Worm (Caenorhabditis elegans) whole organism, L4 larva: ENCODE results near the gene dnj-20.

Experiments
- F37D6.2 ChIP-seq: sonication (generic microtip); optimal IDR thresholded peaks from 2 replicates; lab custom pipeline; 2016; ENCODE audit warnings: mild to moderate bottlenecking, missing genetic modification characterization, missing compliant biosample characterization
- F49E8.2 ChIP-seq: sonication (generic microtip); optimal IDR thresholded peaks from 2 replicates; lab custom pipeline; 2016; ENCODE audit warnings: missing compliant biosample characterization, mild to moderate bottlenecking, missing genetic modification characterization, borderline replicate concordance
- Y105C5A.15 ChIP-seq: fragments of 200-800 bp; sonication (Bioruptor generic); IDR thresholded peaks from 2 replicates; pipeline ENCODE4 v1.3.6; 2022; ENCODE audit warnings: missing genetic modification characterization, missing compliant biosample characterization
- Y48G9A.11 ChIP-seq: fragments of 200-800 bp; sonication (Bioruptor generic); IDR thresholded peaks from 2 replicates; pipeline ENCODE4 v1.3.6; 2022; ENCODE audit warnings: missing genetic modification reagents, missing genetic modification characterization, missing compliant biosample characterization
- ZK337.2 ChIP-seq: fragments of 200-800 bp; sonication (Bioruptor generic); IDR thresholded peaks from 2 replicates; pipeline ENCODE4 v1.3.6; 2022; ENCODE audit warnings: missing genetic modification reagents, missing genetic modification characterization, missing compliant biosample characterization
- ZK546.5 ChIP-seq, 2 experiments: sonication (generic microtip); optimal IDR thresholded peaks; 2 replicates each; lab custom pipeline; 2017; ENCODE audit warnings: missing biosample characterization in 2 of 2, missing genetic modification characterization in 2 of 2
- aha-1 ChIP-seq: fragments of 150-350 bp; peaks from one replicate; lab custom pipeline; 2014; ENCODE audit warnings: missing biosample characterization, missing genetic modification characterization
- ama-1 ChIP-seq: fragments of 150-350 bp; optimal IDR thresholded peaks from 2 replicates; lab custom pipeline; 2014; ENCODE audit warnings: inconsistent platforms, mixed read lengths
- ceh-20 ChIP-seq: fragments of 200-800 bp; sonication (Bioruptor generic); IDR thresholded peaks from 2 replicates; pipeline ENCODE4 v1.3.6; 2022; ENCODE audit warnings: missing genetic modification reagents, missing genetic modification characterization, missing compliant biosample characterization
- ceh-32 ChIP-seq: sonication (generic microtip); optimal IDR thresholded peaks from 2 replicates; lab custom pipeline; 2016; ENCODE audit warnings: mild to moderate bottlenecking, missing genetic modification characterization, missing compliant biosample characterization; ENCODE audit not compliant: poor library complexity
- ceh-82 ChIP-seq: sonication (generic microtip); optimal IDR thresholded peaks from 2 replicates; lab custom pipeline; 2017; ENCODE audit warnings: missing biosample characterization, missing genetic modification characterization
- ctbp-1 ChIP-seq: fragments of 200-800 bp; sonication (Bioruptor generic); IDR thresholded peaks from 2 replicates; pipeline ENCODE4 v1.3.6; 2022; ENCODE audit warnings: missing genetic modification reagents, missing genetic modification characterization, missing compliant biosample characterization
- daf-12 ChIP-seq: fragments of 150-350 bp; optimal IDR thresholded peaks from 2 replicates; lab custom pipeline; 2014; ENCODE audit warnings: missing biosample characterization, missing genetic modification reagents, missing genetic modification characterization
- daf-16 ChIP-seq, 3 experiments: sonication (generic microtip); optimal IDR thresholded peaks; 2 replicates each; lab custom pipeline; 2016 to 2017; ENCODE audit warnings: missing genetic modification characterization in 3 of 3, missing genetic modification reagents in 3 of 3, mild to moderate bottlenecking in 2 of 3, missing compliant biosample characterization in 2 of 3, missing biosample characterization in 1 of 3, moderate library complexity in 1 of 3
- dmd-6 ChIP-seq: fragments of 200-800 bp; sonication (Bioruptor generic); IDR thresholded peaks from 2 replicates; pipeline ENCODE4 v1.3.6; 2022; ENCODE audit warnings: missing genetic modification reagents, missing genetic modification characterization, missing compliant biosample characterization
- dpl-1 ChIP-seq: fragments of 150-350 bp; optimal IDR thresholded peaks from 2 replicates; lab custom pipeline; 2014; ENCODE audit warnings: missing biosample characterization, missing genetic modification reagents, missing genetic modification characterization
- duxl-1 ChIP-seq: sonication (generic microtip); optimal IDR thresholded peaks from 2 replicates; lab custom pipeline; 2016; ENCODE audit warnings: mild to moderate bottlenecking, missing genetic modification characterization, moderate library complexity, missing compliant biosample characterization; ENCODE audit not compliant: poor library complexity
- egl-27 ChIP-seq: sonication (generic microtip); optimal IDR thresholded peaks from 3 replicates; lab custom pipeline; 2017; ENCODE audit warnings: missing biosample characterization, missing genetic modification reagents, missing genetic modification characterization
- egl-43 ChIP-seq: fragments of 200-800 bp; sonication (Bioruptor generic); IDR thresholded peaks from 2 replicates; pipeline ENCODE4 v1.3.6; 2022; ENCODE audit warnings: missing genetic modification reagents, missing genetic modification characterization, missing compliant biosample characterization
- fos-1 ChIP-seq: fragments of 150-350 bp; optimal IDR thresholded peaks from 2 replicates; lab custom pipeline; 2014; ENCODE audit warnings: missing biosample characterization, missing genetic modification characterization
- gei-8 ChIP-seq: fragments of 200-800 bp; sonication (Bioruptor generic); optimal IDR thresholded peaks from 2 replicates; lab custom pipeline; 2018; ENCODE audit warnings: mild to moderate bottlenecking, missing genetic modification characterization, missing compliant biosample characterization
- hif-1 ChIP-seq, 2 experiments: sonication (generic microtip); optimal IDR thresholded peaks; 2 replicates each; lab custom pipeline; 2016 to 2017; ENCODE audit warnings: missing compliant biosample characterization in 2 of 2, missing genetic modification characterization in 2 of 2, missing genetic modification reagents in 2 of 2, missing genotype in 2 of 2, mild to moderate bottlenecking in 1 of 2
- hlh-11 ChIP-seq: fragments of 200-800 bp; sonication (Bioruptor generic); optimal IDR thresholded peaks from 2 replicates; lab custom pipeline; 2018; ENCODE audit warnings: mild to moderate bottlenecking, missing genetic modification characterization, missing compliant biosample characterization
- hlh-30 ChIP-seq: sonication (generic microtip); optimal IDR thresholded peaks from 2 replicates; lab custom pipeline; 2017; ENCODE audit warnings: antibody characterized with exemption, mild to moderate bottlenecking, missing genetic modification characterization, missing compliant biosample characterization; ENCODE audit not compliant: insufficient read depth
- jun-1 ChIP-seq: fragments of 150-350 bp; optimal IDR thresholded peaks from 2 replicates; lab custom pipeline; 2014; ENCODE audit warnings: missing biosample characterization, missing genetic modification reagents, missing genetic modification characterization
- lim-7 ChIP-seq: fragments of 200-800 bp; sonication (Bioruptor generic); IDR thresholded peaks from 2 replicates; pipeline ENCODE4 v1.3.6; 2022; ENCODE audit warnings: missing genetic modification characterization, missing compliant biosample characterization
- lin-13 ChIP-seq: fragments of 150-350 bp; optimal IDR thresholded peaks from 2 replicates; lab custom pipeline; 2014; ENCODE audit warnings: missing biosample characterization, missing genetic modification reagents, missing genetic modification characterization
- lin-29 ChIP-seq: fragments of 200-800 bp; sonication (Bioruptor generic); IDR thresholded peaks from 2 replicates; pipeline ENCODE4 v1.3.6; 2022; ENCODE audit warnings: missing genetic modification reagents, missing genetic modification characterization, missing compliant biosample characterization
- lir-3 ChIP-seq: sonication (generic microtip); optimal IDR thresholded peaks from 2 replicates; lab custom pipeline; 2016; ENCODE audit warnings: mild to moderate bottlenecking, missing genetic modification characterization, missing compliant biosample characterization
- mdl-1 ChIP-seq, 2 experiments: fragments of 150-350 bp in 1 of 2; sonication (generic microtip) in 1 of 2; optimal IDR thresholded peaks; 2 replicates each; lab custom pipeline; 2014 to 2017; ENCODE audit warnings: missing biosample characterization in 2 of 2, missing genetic modification characterization in 2 of 2
- mep-1 ChIP-seq: fragments of 150-350 bp; sonication (generic microtip); optimal IDR thresholded peaks from 3 replicates; lab custom pipeline; 2014; ENCODE audit warnings: missing biosample characterization, missing genetic modification characterization
- nhr-11 ChIP-seq: fragments of 150-350 bp; optimal IDR thresholded peaks from 2 replicates; lab custom pipeline; 2014; ENCODE audit warnings: missing biosample characterization, missing genetic modification characterization
- nhr-237 ChIP-seq: sonication (generic microtip); optimal IDR thresholded peaks from 2 replicates; lab custom pipeline; 2017; ENCODE audit warnings: missing biosample characterization, missing genetic modification characterization
- nhr-28 ChIP-seq: fragments of 150-350 bp; optimal IDR thresholded peaks from 2 replicates; lab custom pipeline; 2014; ENCODE audit warnings: missing biosample characterization, missing genetic modification characterization
- nhr-41 ChIP-seq: fragments of 200-800 bp; sonication (Bioruptor generic); IDR thresholded peaks from 2 replicates; pipeline ENCODE4 v1.3.6; 2022; ENCODE audit warnings: missing genetic modification reagents, missing genetic modification characterization, missing compliant biosample characterization
- nhr-77 ChIP-seq: fragments of 150-350 bp; optimal IDR thresholded peaks from 2 replicates; lab custom pipeline; 2014; ENCODE audit warnings: missing biosample characterization, missing genetic modification characterization
- pha-4 ChIP-seq, 2 experiments: fragments of 150-350 bp in 1 of 2; fragments of 200-800 bp in 1 of 2; sonication (Bioruptor generic) in 1 of 2; IDR thresholded peaks in 1 of 2; optimal IDR thresholded peaks in 1 of 2; 2 replicates each; pipeline versions ENCODE4 v1.3.6 to Lab custom; 2014 to 2022; ENCODE audit warnings: missing genetic modification characterization in 2 of 2, missing genetic modification reagents in 2 of 2, missing biosample characterization in 1 of 2, missing compliant biosample characterization in 1 of 2
- php-3 ChIP-seq: fragments of 200-800 bp; sonication (Bioruptor generic); IDR thresholded peaks from 2 replicates; pipeline ENCODE4 v1.3.6; 2022; ENCODE audit warnings: missing genetic modification reagents, missing genetic modification characterization, missing compliant biosample characterization
- pqm-1 ChIP-seq: sonication (generic microtip); optimal IDR thresholded peaks from 2 replicates; lab custom pipeline; 2017; ENCODE audit warnings: missing biosample characterization, missing genetic modification characterization
- rbr-2 ChIP-seq: sonication (generic microtip); optimal IDR thresholded peaks from 2 replicates; lab custom pipeline; 2016; ENCODE audit warnings: missing genotype, missing genetic modification characterization, missing compliant biosample characterization
- set-16 ChIP-seq: fragments of 200-800 bp; sonication (Bioruptor generic); IDR thresholded peaks from 2 replicates; pipeline ENCODE4 v1.3.6; 2022; ENCODE audit warnings: missing genetic modification reagents, missing genetic modification characterization, missing compliant biosample characterization
- snpc-1.2 ChIP-seq: fragments of 200-800 bp; sonication (Bioruptor generic); IDR thresholded peaks from 2 replicates; pipeline ENCODE4 v1.3.6; 2022; ENCODE audit warnings: missing genetic modification reagents, missing genetic modification characterization, missing compliant biosample characterization
- snpc-4 ChIP-seq: fragments of 150-350 bp; optimal IDR thresholded peaks from 2 replicates; lab custom pipeline; 2014; ENCODE audit warnings: missing biosample characterization, missing genetic modification characterization
- spr-1 ChIP-seq: sonication (generic microtip); optimal IDR thresholded peaks from 2 replicates; lab custom pipeline; 2016; ENCODE audit warnings: mild to moderate bottlenecking, missing genetic modification characterization, missing compliant biosample characterization
- unc-39 ChIP-seq: sonication (generic microtip); optimal IDR thresholded peaks from 2 replicates; lab custom pipeline; 2017; ENCODE audit warnings: missing biosample characterization, missing genetic modification characterization
- unc-62 ChIP-seq, 3 experiments: fragments of 150-350 bp in 1 of 3; sonication (generic microtip); optimal IDR thresholded peaks in 2 of 3; peaks in 1 of 3; 1 replicate in 1 of 3; 2 replicates in 2 of 3; lab custom pipeline; 2014 to 2017; ENCODE audit warnings: missing biosample characterization in 3 of 3, missing genetic modification characterization in 3 of 3, missing genetic modification reagents in 3 of 3, missing genotype in 1 of 3
- vab-7 ChIP-seq: fragments of 200-800 bp; sonication (Bioruptor generic); IDR thresholded peaks from 2 replicates; pipeline ENCODE4 v1.3.6; 2022; ENCODE audit warnings: missing genetic modification reagents, missing genetic modification characterization, missing compliant biosample characterization
- zag-1 ChIP-seq: fragments of 150-350 bp; optimal IDR thresholded peaks from 2 replicates; lab custom pipeline; 2014; ENCODE audit warnings: missing biosample characterization, missing genetic modification characterization

dnj-20 gene

DNA sequence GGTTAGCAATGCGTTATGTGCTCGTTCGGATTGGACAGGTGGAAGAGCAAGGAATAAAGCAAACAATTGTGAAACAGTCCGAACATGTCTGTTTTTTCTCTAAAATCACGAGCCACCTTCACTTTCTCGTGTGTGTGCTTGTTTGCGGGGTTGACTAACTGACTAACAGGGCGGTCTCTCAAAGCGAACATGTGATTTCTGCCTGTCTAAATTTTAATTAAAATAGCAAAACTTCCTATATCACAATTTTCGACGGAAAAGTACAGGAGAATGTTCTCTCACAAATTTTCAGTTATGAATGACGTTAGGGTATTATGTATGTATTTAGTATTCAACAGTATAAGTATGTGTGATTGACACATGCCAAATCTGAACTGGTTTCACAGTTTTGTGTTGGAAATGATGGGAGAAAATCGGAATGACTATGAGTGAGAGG is 2.0 kb downstream of the dnj-20 start (continued):
- TF ChIP-seq egl-43 (GFP tag; lab: Robert Waterston, UW) (no peak), ZK546.5 (tag; optimal IDR thresholded peaks at IDR 0.05; lab: Kevin White, UChicago) (no peak), fos-1 (tag; lab: Kevin White, UChicago) (no peak), spr-1 (no peak), daf-12 (no peak), hif-1 (tag; optimal IDR thresholded peaks at IDR 0.05; lab: Kevin White, UChicago) (peak in 1 of 2 experiments; percentile 12), rbr-2 (no peak), pha-4 (GFP tag; IDR thresholded peaks at IDR 0.05; lab: Robert Waterston, UW) (peak; percentile 17; the same call in 1 of the 2 replicates), pha-4 (tag; optimal IDR thresholded peaks at IDR 0.05; lab: Kevin White, UChicago) (peak; percentile 59), lin-29 (no peak), nhr-237 (tag; lab: Kevin White, UChicago) (no peak), hlh-30 (tag; lab: Kevin White, UChicago) (peak; percentile 92), lim-7 (no peak), egl-27 (tag; lab: Kevin White, UChicago) (no peak), gei-8 (GFP tag; lab: Kevin White, UChicago) (no peak), snpc-1.2 (GFP tag; lab: Robert Waterston, UW) (0 out of 2 replicates have a peak, but pooled peaks have one; percentile 27), nhr-41 (GFP tag; lab: Robert Waterston, UW) (no peak), vab-7 (GFP tag; lab: Robert Waterston, UW) (no peak), nhr-28 (tag; lab: Kevin White, UChicago) (peak; percentile 61), nhr-77 (tag; lab: Kevin White, UChicago) (no peak), ceh-32 (tag; lab: Kevin White, UChicago) (no peak), dmd-6 (GFP tag; lab: Robert Waterston, UW) (peak; percentile 76), snpc-4 (tag; lab: Kevin White, UChicago) (no peak), Y105C5A.15 (GFP tag; lab: Robert Waterston, UW) (no peak), ceh-82 (tag; lab: Kevin White, UChicago) (no peak), mep-1 (tag; lab: Kevin White, UChicago) (peak; percentile 39), hlh-11 (tag; lab: Kevin White, UChicago) (peak; percentile 73), ctbp-1 (GFP tag; lab: Robert Waterston, UW) (no peak), F49E8.2 (tag; lab: Kevin White, UChicago) (no peak), ZK337.2 (GFP tag; lab: Robert Waterston, UW) (no peak), pqm-1 (tag; lab: Kevin White, UChicago) (no peak), unc-39 (tag; lab: Kevin White, UChicago) (no peak), dpl-1 (GFP tag; lab: Kevin White, UChicago) (no peak), jun-1 (no peak), F37D6.2 (tag; lab: Kevin White, UChicago) (no peak), zag-1 (no peak)
- TF ChIP-seq, all 104 proteins: peak for 18

DNA sequence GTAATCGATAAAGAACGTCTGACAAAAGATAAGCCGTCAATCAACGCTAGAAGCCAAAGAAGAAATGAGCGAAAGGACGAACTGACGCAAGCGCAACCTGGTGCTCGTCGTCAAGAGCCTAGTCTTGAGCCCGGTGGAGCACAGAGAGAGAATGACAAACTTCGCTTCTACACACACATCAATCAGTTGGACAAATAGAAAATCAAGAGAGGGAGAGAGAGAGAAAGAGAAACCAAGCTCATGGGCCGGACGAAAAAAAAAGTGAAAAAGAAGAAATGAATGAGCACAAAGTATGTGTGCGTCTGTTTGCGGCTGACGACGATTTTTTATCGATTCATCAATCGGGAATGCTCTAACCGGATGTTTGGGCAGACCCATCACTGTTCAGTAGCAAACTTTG is 2.9 kb downstream of the dnj-20 start:
- peak; percentile 67 for TF ChIP-seq nhr-11 (tag; lab: Kevin White, UChicago)
- TF ChIP-seq hlh-11 (tag; lab: Kevin White, UChicago): peak; percentile 60
- TF ChIP-seq snpc-1.2 (GFP tag; lab: Robert Waterston, UW): no peak
- peak; percentile 19 for TF ChIP-seq hlh-30 (tag; lab: Kevin White, UChicago)
- TF ChIP-seq daf-16 (GFP tag; optimal IDR thresholded peaks at IDR 0.05; lab: Kevin White, UChicago): peak in 1 of 2 experiments; percentile 50
- TF ChIP-seq daf-16 (tag; optimal IDR thresholded peaks at IDR 0.05; lab: Kevin White, UChicago): no peak
- no peak for TF ChIP-seq Y48G9A.11 (GFP tag; lab: Robert Waterston, UW)
- TF ChIP-seq mdl-1 (tag; optimal IDR thresholded peaks at IDR 0.05; lab: Kevin White, UChicago): peak in 1 of 2 experiments; percentile 11
- no peak; the same call in 1 of the 2 replicates for TF ChIP-seq ceh-20
- TF ChIP-seq ama-1 (lab: Kevin White, UChicago): peak; percentile 26
- TF ChIP-seq nhr-28 (tag; lab: Kevin White, UChicago): peak; percentile 37
- TF ChIP-seq unc-62 (GFP tag; optimal IDR thresholded peaks at IDR 0.05 in 1 of 2; lab: Kevin White, UChicago): peak in 1 of 2 experiments; percentile 71
- TF ChIP-seq unc-62 (tag; optimal IDR thresholded peaks at IDR 0.05; lab: Kevin White, UChicago): no peak
- no peak for TF ChIP-seq lir-3
- TF ChIP-seq aha-1 (tag; lab: Kevin White, UChicago): peak; percentile 96
- peak; percentile 27; the same call in 1 of the 2 replicates for TF ChIP-seq set-16 (GFP tag; lab: Robert Waterston, UW)
- no peak for TF ChIP-seq lin-13
- TF ChIP-seq pha-4 (GFP tag; IDR thresholded peaks at IDR 0.05; lab: Robert Waterston, UW): no peak; the same call in none of the 2 replicates
- TF ChIP-seq pha-4 (tag; optimal IDR thresholded peaks at IDR 0.05; lab: Kevin White, UChicago): peak; percentile 37
- TF ChIP-seq ZK546.5 (tag; optimal IDR thresholded peaks at IDR 0.05; lab: Kevin White, UChicago): no peak
- TF ChIP-seq Y105C5A.15 (GFP tag; lab: Robert Waterston, UW): no peak
- TF ChIP-seq php-3 (GFP tag; lab: Robert Waterston, UW): no peak
- TF ChIP-seq duxl-1 (tag; lab: Kevin White, UChicago): no peak
- peak; percentile 57; the same call in 1 of the 2 replicates for TF ChIP-seq egl-43 (GFP tag; lab: Robert Waterston, UW)
